Worm (Caenorhabditis elegans) whole organism, midembryonic: Measurements from ENCODE around the gene T02D1.9.

ENCODE experiments used
- T22C8.4 ChIP-seq: fragments of 200-800 bp; sonication (Bioruptor generic); IDR thresholded peaks from 2 replicates; pipeline ENCODE4 v1.3.6; 2022; ENCODE audit warnings: missing genetic modification characterization, missing compliant biosample characterization
- cog-1 ChIP-seq: sonication (generic microtip); optimal IDR thresholded peaks from 2 replicates; lab custom pipeline; 2016; ENCODE audit warnings: missing genetic modification characterization, missing compliant biosample characterization
- flt-1 ChIP-seq: fragments of 200-800 bp; sonication (Bioruptor generic); IDR thresholded peaks from 2 replicates; pipeline ENCODE4 v1.3.6; 2022; ENCODE audit warnings: missing genetic modification characterization, missing compliant biosample characterization
- klf-2 ChIP-seq: fragments of 200-800 bp; sonication (Bioruptor generic); conservative IDR thresholded peaks from 2 replicates; pipeline ENCODE4 v1.3.6; 2022; ENCODE audit warnings: missing genetic modification reagents, missing genetic modification characterization, missing compliant biosample characterization
- med-1 ChIP-seq: sonication (generic microtip); optimal IDR thresholded peaks from 2 replicates; lab custom pipeline; 2017; ENCODE audit warnings: missing genetic modification characterization, mild to moderate bottlenecking, missing compliant biosample characterization, antibody characterized with exemption, missing genetic modification reagents; ENCODE audit not compliant: insufficient read depth
- ref-1 ChIP-seq: fragments of 200-800 bp; sonication (Bioruptor generic); conservative IDR thresholded peaks from 2 replicates; pipeline ENCODE4 v1.3.6; 2022; ENCODE audit warnings: missing genetic modification reagents, missing genetic modification characterization, missing compliant biosample characterization
- tab-1 ChIP-seq: fragments of 200-800 bp; sonication (Bioruptor generic); IDR thresholded peaks from 2 replicates; pipeline ENCODE4 v1.3.6; 2022; ENCODE audit warnings: missing genetic modification characterization, missing compliant biosample characterization
- ztf-23 ChIP-seq: fragments of 200-800 bp; sonication (Bioruptor generic); IDR thresholded peaks from 2 replicates; pipeline ENCODE4 v1.3.6; 2022; ENCODE audit warnings: missing genetic modification reagents, missing genetic modification characterization, missing compliant biosample characterization
- ztf-29 ChIP-seq: fragments of 200-800 bp; sonication (Bioruptor generic); IDR thresholded peaks from 2 replicates; pipeline ENCODE4 v1.3.6; 2022; ENCODE audit warnings: missing genetic modification reagents, missing genetic modification characterization, missing compliant biosample characterization

The T02D1.9 gene

ce11 chrIV:17407025-17407424 lies 366 bp downstream of the T02D1.9 start, which contains the start of gene T02D1.7:
Gene T02D1.7 (minus strand): TSS chrIV:17407125.
- TF ChIP-seq flt-1, result no peak
- no peak for TF ChIP-seq tab-1 (GFP tag; lab: Robert Waterston, UW)
- no peak for TF ChIP-seq med-1 (GFP tag; lab: Kevin White, UChicago)
- no peak for TF ChIP-seq T22C8.4 (GFP tag; lab: Robert Waterston, UW)
- TF ChIP-seq klf-2 (GFP tag; lab: Robert Waterston, UW), result no peak
- TF ChIP-seq cog-1 (tag; lab: Kevin White, UChicago), result no peak
- no peak for TF ChIP-seq ztf-23 (GFP tag; lab: Robert Waterston, UW)
- TF ChIP-seq ref-1 (GFP tag; lab: Robert Waterston, UW), result no peak
- no peak for TF ChIP-seq ztf-29 (GFP tag; lab: Robert Waterston, UW)

ce11 chrIV:17406119-17406518 lies 1.3 kb downstream of the T02D1.9 start:
- TF ChIP-seq T22C8.4 (GFP tag; lab: Robert Waterston, UW) (no peak), flt-1 (no peak), ztf-23 (GFP tag; lab: Robert Waterston, UW) (no peak), ztf-29 (GFP tag; lab: Robert Waterston, UW) (no peak), ref-1 (GFP tag; lab: Robert Waterston, UW) (no peak), cog-1 (tag; lab: Kevin White, UChicago) (no peak), klf-2 (GFP tag; lab: Robert Waterston, UW) (no peak), med-1 (GFP tag; lab: Kevin White, UChicago) (no peak), tab-1 (GFP tag; lab: Robert Waterston, UW) (no peak)

- TF ChIP-seq ztf-29 (GFP tag; lab: Robert Waterston, UW), result no peak
- TF ChIP-seq ztf-23 (GFP tag; lab: Robert Waterston, UW), result no peak
- no peak for TF ChIP-seq tab-1 (GFP tag; lab: Robert Waterston, UW)
- TF ChIP-seq med-1 (GFP tag; lab: Kevin White, UChicago), result no peak
- no peak for TF ChIP-seq ref-1 (GFP tag; lab: Robert Waterston, UW)
- TF ChIP-seq cog-1 (tag; lab: Kevin White, UChicago), result no peak
- TF ChIP-seq flt-1, result no peak
- no peak for TF ChIP-seq T22C8.4 (GFP tag; lab: Robert Waterston, UW)
- TF ChIP-seq klf-2 (GFP tag; lab: Robert Waterston, UW), result no peak
Observed at ce11 chrIV:17405530-17405929, 1.9 kb downstream of the T02D1.9 start, which contains the start of gene pmp-4. Gene pmp-4 (minus strand): TSS chrIV:17405630.

DNA sequence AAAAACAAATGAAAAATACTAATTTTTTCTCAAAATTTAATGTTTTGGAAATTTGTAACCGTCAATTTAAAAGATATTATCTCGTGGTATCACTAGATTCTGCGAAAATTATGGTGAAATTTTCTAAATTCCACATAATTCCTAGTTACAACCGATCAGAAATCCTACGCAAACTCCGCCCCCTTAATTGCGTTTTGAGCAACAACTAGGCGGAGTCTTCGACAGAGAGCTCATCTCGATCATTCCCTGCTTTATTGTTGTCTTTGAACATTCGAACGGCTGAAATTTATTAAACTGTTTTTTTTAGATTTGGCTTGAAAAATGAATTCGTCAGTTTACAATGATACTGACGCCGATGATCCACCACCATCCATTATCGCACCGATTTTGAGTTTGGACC lies 7.9 kb downstream of the T02D1.9 start, which contains the start of gene T02D1.4:
Gene T02D1.4, plus strand, starts transcription at position 301 of the 400 bp plus-strand sequence.
- no peak for TF ChIP-seq ztf-23 (GFP tag; lab: Robert Waterston, UW)
- TF ChIP-seq tab-1 (GFP tag; lab: Robert Waterston, UW), result no peak
- no peak for TF ChIP-seq flt-1
- no peak for TF ChIP-seq med-1 (GFP tag; lab: Kevin White, UChicago)
- no peak for TF ChIP-seq ztf-29 (GFP tag; lab: Robert Waterston, UW)
- no peak for TF ChIP-seq cog-1 (tag; lab: Kevin White, UChicago)
- no peak for TF ChIP-seq klf-2 (GFP tag; lab: Robert Waterston, UW)
- TF ChIP-seq T22C8.4 (GFP tag; lab: Robert Waterston, UW), result no peak
- TF ChIP-seq ref-1 (GFP tag; lab: Robert Waterston, UW), result no peak

DNA sequence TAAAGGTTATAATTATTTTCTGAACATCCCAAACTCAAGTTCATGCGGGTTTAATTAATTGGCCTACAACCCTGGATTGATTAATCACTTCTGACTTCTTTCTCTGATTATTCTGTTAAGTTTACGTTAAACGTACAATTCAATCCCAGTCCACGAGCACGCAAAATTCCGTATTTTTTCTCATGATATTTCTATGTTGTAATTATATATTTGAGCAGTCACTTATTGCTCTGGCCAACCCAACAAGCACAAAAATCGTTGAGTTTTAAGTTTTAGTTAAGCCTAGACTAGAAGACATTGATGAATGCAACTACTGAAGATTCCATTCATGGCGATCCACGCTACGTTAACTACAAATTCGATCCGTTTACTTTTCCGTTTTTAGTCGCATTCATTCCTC lies 11.5 kb downstream of the T02D1.9 start, which contains the start of gene sru-15:
Gene sru-15, plus strand, starts transcription at position 301 of the 400 bp plus-strand sequence.
- TF ChIP-seq tab-1 (GFP tag; lab: Robert Waterston, UW), result no peak
- TF ChIP-seq flt-1, result no peak
- no peak for TF ChIP-seq T22C8.4 (GFP tag; lab: Robert Waterston, UW)
- no peak for TF ChIP-seq ref-1 (GFP tag; lab: Robert Waterston, UW)
- TF ChIP-seq klf-2 (GFP tag; lab: Robert Waterston, UW), result no peak
- TF ChIP-seq med-1 (GFP tag; lab: Kevin White, UChicago), result no peak
- no peak for TF ChIP-seq ztf-23 (GFP tag; lab: Robert Waterston, UW)
- TF ChIP-seq cog-1 (tag; lab: Kevin White, UChicago), result no peak
- no peak for TF ChIP-seq ztf-29 (GFP tag; lab: Robert Waterston, UW)

- no peak for TF ChIP-seq ztf-29 (GFP tag; lab: Robert Waterston, UW)
- TF ChIP-seq ref-1 (GFP tag; lab: Robert Waterston, UW), result no peak
- TF ChIP-seq T22C8.4 (GFP tag; lab: Robert Waterston, UW), result no peak
- TF ChIP-seq ztf-23 (GFP tag; lab: Robert Waterston, UW), result no peak
- no peak for TF ChIP-seq med-1 (GFP tag; lab: Kevin White, UChicago)
- no peak for TF ChIP-seq klf-2 (GFP tag; lab: Robert Waterston, UW)
Observed at ce11 chrIV:17387442-17387967, 19.9 kb downstream of the T02D1.9 start, which contains the start of gene T02D1.8. Gene T02D1.8 (minus strand): TSS chrIV:17387492.

DNA sequence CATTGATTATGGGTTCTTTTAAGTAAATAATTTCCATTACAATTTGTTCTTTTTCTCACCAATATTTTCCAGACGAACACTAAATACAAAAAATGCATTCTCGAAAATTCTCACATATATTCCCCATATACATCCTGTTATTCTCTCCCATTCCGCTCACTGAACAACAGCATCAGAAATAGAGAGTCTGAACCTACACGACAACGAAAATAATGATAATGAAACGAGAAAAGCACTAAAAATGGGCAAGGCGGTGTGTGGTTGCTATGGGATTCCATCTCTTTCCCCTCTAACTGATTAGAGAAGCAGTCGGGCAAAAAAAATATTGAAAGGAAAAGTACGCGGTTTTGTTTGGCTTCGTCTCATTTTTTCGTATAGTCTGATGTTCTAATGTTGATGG lies 24.3 kb downstream of the T02D1.9 start, which contains the start of gene C30H6.12:
Gene C30H6.12, plus strand, starts transcription at position 301 of the 400 bp plus-strand sequence.
- no peak for TF ChIP-seq ztf-29 (GFP tag; lab: Robert Waterston, UW)
- TF ChIP-seq ztf-23 (GFP tag; lab: Robert Waterston, UW), result no peak
- no peak for TF ChIP-seq cog-1 (tag; lab: Kevin White, UChicago)
- TF ChIP-seq flt-1, result no peak
- no peak for TF ChIP-seq klf-2 (GFP tag; lab: Robert Waterston, UW)
- TF ChIP-seq tab-1 (GFP tag; lab: Robert Waterston, UW), result no peak
- TF ChIP-seq T22C8.4 (GFP tag; lab: Robert Waterston, UW), result no peak
- no peak for TF ChIP-seq med-1 (GFP tag; lab: Kevin White, UChicago)
- no peak for TF ChIP-seq ref-1 (GFP tag; lab: Robert Waterston, UW)

ce11 chrIV:17382029-17382428 lies 25.4 kb downstream of the T02D1.9 start, which contains the start of gene C30H6.8:
Gene C30H6.8 (plus strand): TSS chrIV:17382329.
- TF ChIP-seq flt-1 (no peak), tab-1 (GFP tag; lab: Robert Waterston, UW) (no peak), med-1 (GFP tag; lab: Kevin White, UChicago) (no peak), T22C8.4 (GFP tag; lab: Robert Waterston, UW) (no peak), cog-1 (tag; lab: Kevin White, UChicago) (no peak), klf-2 (GFP tag; lab: Robert Waterston, UW) (no peak), ztf-23 (GFP tag; lab: Robert Waterston, UW) (no peak), ref-1 (GFP tag; lab: Robert Waterston, UW) (no peak), ztf-29 (GFP tag; lab: Robert Waterston, UW) (no peak)
